Fruit fly (Drosophila melanogaster) whole organism, embryonic: ENCODE data around the gene PK1-R.
A peak's percentile ranks its signal among the peaks of the same experiment; 100 is the strongest.

Source experiments
- ATbp ChIP-seq: fragments of 200-800 bp; sonication (Bioruptor generic); optimal IDR thresholded peaks from 2 replicates; lab custom pipeline; 2017; ENCODE audit warnings: missing biosample characterization, mild to moderate bottlenecking, missing genetic modification characterization, missing genetic modification reagents
- Adf1 ChIP-seq: fragments of 200-800 bp; sonication (Bioruptor generic); IDR thresholded peaks from 2 replicates; pipeline ENCODE4 v1.3.6; 2022; ENCODE audit warnings: missing biosample characterization, missing genetic modification characterization
- Awh ChIP-seq: fragments of 200-800 bp; sonication (Bioruptor generic); IDR thresholded peaks from 2 replicates; pipeline ENCODE4, ENCODE4 v1.3.6; 2022; ENCODE audit warnings: missing biosample characterization, missing genetic modification characterization
- Bdp1 ChIP-seq: fragments of 200-800 bp; sonication (Bioruptor generic); optimal IDR thresholded peaks from 3 replicates; lab custom pipeline; 2016; ENCODE audit warnings: missing biosample characterization, missing genetic modification characterization
- CG10274 ChIP-seq: fragments of 200-800 bp; sonication (Bioruptor generic); optimal IDR thresholded peaks from 3 replicates; lab custom pipeline; 2017; ENCODE audit warnings: missing biosample characterization, mild to moderate bottlenecking, missing genetic modification characterization
- CG10565 ChIP-seq: fragments of 200-800 bp; sonication (Bioruptor generic); optimal IDR thresholded peaks from 3 replicates; lab custom pipeline; 2016; ENCODE audit warnings: missing biosample characterization, mild to moderate bottlenecking, missing genetic modification characterization
- CG11695 ChIP-seq: fragments of 200-800 bp; sonication (Bioruptor generic); IDR thresholded peaks from 3 replicates; pipeline ENCODE4 v1.3.6; 2022; ENCODE audit warnings: missing biosample characterization, missing genetic modification characterization
- CG11696 ChIP-seq: fragments of 200-800 bp; sonication (Bioruptor generic); IDR thresholded peaks from 2 replicates; pipeline ENCODE4 v1.3.6; 2022; ENCODE audit warnings: missing biosample characterization, missing genetic modification characterization
- CG12071 ChIP-seq: fragments of 200-800 bp; sonication (Bioruptor generic); optimal IDR thresholded peaks from 3 replicates; lab custom pipeline; 2018; ENCODE audit warnings: missing biosample characterization, mild to moderate bottlenecking, missing genetic modification characterization
- CG12769 ChIP-seq: fragments of 200-800 bp; sonication (Bioruptor generic); optimal IDR thresholded peaks from 2 replicates; lab custom pipeline; 2019; ENCODE audit warnings: missing biosample characterization, mild to moderate bottlenecking, missing genetic modification characterization, moderate library complexity
- CG13424 ChIP-seq: fragments of 200-800 bp; sonication (Bioruptor generic); optimal IDR thresholded peaks from 2 replicates; lab custom pipeline; 2019; ENCODE audit warnings: missing biosample characterization, mild to moderate bottlenecking, missing genetic modification characterization, moderate library complexity
- CG15514 ChIP-seq: fragments of 200-800 bp; sonication (Bioruptor generic); optimal IDR thresholded peaks from 3 replicates; lab custom pipeline; 2017; ENCODE audit warnings: missing biosample characterization, missing genetic modification characterization, mild to moderate bottlenecking, moderate library complexity, missing genetic modification reagents
- CG16779 ChIP-seq: fragments of 200-800 bp; sonication (Bioruptor generic); IDR thresholded peaks from 2 replicates; pipeline ENCODE4 v1.3.6; 2022; ENCODE audit warnings: missing biosample characterization, missing genetic modification characterization
- CG2199 ChIP-seq: fragments of 200-800 bp; sonication (Bioruptor generic); IDR thresholded peaks from 3 replicates; pipeline ENCODE4 v1.3.6; 2022; ENCODE audit warnings: missing biosample characterization, missing genetic modification characterization
- CG2875 ChIP-seq: fragments of 200-800 bp; sonication (Bioruptor generic); optimal IDR thresholded peaks from 2 replicates; lab custom pipeline; 2017; ENCODE audit warnings: missing biosample characterization, mild to moderate bottlenecking, missing genetic modification characterization, missing genetic modification reagents
- CG31365 ChIP-seq: fragments of 200-800 bp; sonication (Bioruptor generic); optimal IDR thresholded peaks from 2 replicates; lab custom pipeline; 2018; ENCODE audit warnings: missing biosample characterization, mild to moderate bottlenecking, missing genetic modification characterization
- CG33557 ChIP-seq: fragments of 200-800 bp; sonication (Bioruptor generic); optimal IDR thresholded peaks from 2 replicates; lab custom pipeline; 2019; ENCODE audit warnings: missing biosample characterization, mild to moderate bottlenecking, missing genetic modification characterization, moderate library complexity
- CG34224 ChIP-seq: fragments of 200-800 bp; sonication (Bioruptor generic); IDR thresholded peaks from 3 replicates; pipeline ENCODE4 v1.3.6; 2022; ENCODE audit warnings: missing biosample characterization, missing genetic modification characterization; ENCODE audit not compliant: partially characterized antibody
- CG3838 ChIP-seq: fragments of 200-800 bp; sonication (Bioruptor generic); optimal IDR thresholded peaks from 3 replicates; lab custom pipeline; 2016; ENCODE audit warnings: missing biosample characterization, missing genetic modification characterization
- CG3995 ChIP-seq: fragments of 200-800 bp; sonication (Bioruptor generic); optimal IDR thresholded peaks from 3 replicates; lab custom pipeline; 2016; ENCODE audit warnings: missing biosample characterization, missing genetic modification characterization
- CG43689 ChIP-seq: fragments of 200-800 bp; sonication (Bioruptor generic); IDR thresholded peaks from 2 replicates; pipeline ENCODE4 v1.3.6; 2022; ENCODE audit warnings: missing biosample characterization, missing genetic modification characterization
- CG5180 ChIP-seq: fragments of 200-800 bp; sonication (Bioruptor generic); optimal IDR thresholded peaks from 3 replicates; lab custom pipeline; 2017; ENCODE audit warnings: missing biosample characterization, missing genetic modification characterization, mild to moderate bottlenecking, moderate library complexity, missing genetic modification reagents
- CG7357 ChIP-seq: fragments of 200-800 bp; sonication (Bioruptor generic); IDR thresholded peaks from 3 replicates; pipeline ENCODE4 v1.3.6; 2022; ENCODE audit warnings: missing biosample characterization, missing genetic modification characterization
- CG7839 ChIP-seq: fragments of 200-800 bp; sonication (Bioruptor generic); optimal IDR thresholded peaks from 3 replicates; lab custom pipeline; 2018; ENCODE audit warnings: missing biosample characterization, mild to moderate bottlenecking, missing genetic modification characterization, moderate library complexity
- CG8359 ChIP-seq: fragments of 200-800 bp; sonication (Bioruptor generic); optimal IDR thresholded peaks from 2 replicates; lab custom pipeline; 2017; ENCODE audit warnings: missing biosample characterization, mild to moderate bottlenecking, missing genetic modification characterization, borderline replicate concordance
- ERR ChIP-seq: fragments of 200-800 bp; sonication (Bioruptor generic); optimal IDR thresholded peaks from 2 replicates; lab custom pipeline; 2016; ENCODE audit warnings: missing biosample characterization, missing genetic modification characterization
- Ets97D ChIP-seq: fragments of 200-800 bp; sonication (Bioruptor generic); optimal IDR thresholded peaks from 3 replicates; lab custom pipeline; 2016; ENCODE audit warnings: missing biosample characterization, missing genetic modification characterization
- H2.0 ChIP-seq: fragments of 200-800 bp; sonication (Bioruptor generic); IDR thresholded peaks from 2 replicates; pipeline ENCODE4 v1.3.6; 2022; ENCODE audit warnings: missing biosample characterization, missing genetic modification characterization
- HLH4C ChIP-seq: fragments of 200-800 bp; sonication (Bioruptor generic); IDR thresholded peaks from 3 replicates; pipeline ENCODE4 v1.3.6; 2022; ENCODE audit warnings: missing biosample characterization, missing genetic modification characterization; ENCODE audit not compliant: partially characterized antibody
- Lhr ChIP-seq: fragments of 200-800 bp; sonication (Bioruptor generic); optimal IDR thresholded peaks from 3 replicates; lab custom pipeline; 2017; ENCODE audit warnings: mild to moderate bottlenecking, missing biosample characterization, missing genetic modification reagents, missing genetic modification characterization
- Nf-YC ChIP-seq: fragments of 200-800 bp; optimal IDR thresholded peaks from 3 replicates; lab custom pipeline; 2019; ENCODE audit warnings: missing biosample characterization, mild to moderate bottlenecking, missing genetic modification characterization, moderate library complexity
- Xrp1 ChIP-seq: fragments of 200-800 bp; sonication (Bioruptor generic); IDR thresholded peaks from 2 replicates; pipeline ENCODE4 v1.3.6; 2022; ENCODE audit warnings: missing biosample characterization, missing genetic modification characterization
- bab2 ChIP-seq: fragments of 200-800 bp; sonication (Bioruptor generic); optimal IDR thresholded peaks from 2 replicates; lab custom pipeline; 2016; ENCODE audit warnings: missing biosample characterization, missing genetic modification characterization
- br ChIP-seq: fragments of >200 bp; optimal IDR thresholded peaks from 2 replicates; lab custom pipeline; 2017
- chm ChIP-seq: fragments of 200-800 bp; sonication (Bioruptor generic); IDR thresholded peaks from 2 replicates; pipeline ENCODE4 v1.3.6; 2022; ENCODE audit warnings: missing biosample characterization, missing genetic modification characterization
- dati ChIP-seq: fragments of 200-800 bp; sonication (Bioruptor generic); IDR thresholded peaks from 2 replicates; pipeline ENCODE4 v1.3.6; 2022; ENCODE audit warnings: missing biosample characterization, missing genetic modification characterization
- dimm ChIP-seq: fragments of 200-800 bp; sonication (Bioruptor generic); IDR thresholded peaks from 2 replicates; pipeline ENCODE4 v1.3.6; 2022; ENCODE audit warnings: missing biosample characterization, missing genetic modification characterization
- emc ChIP-seq: fragments of 200-800 bp; sonication (Bioruptor generic); optimal IDR thresholded peaks from 2 replicates; lab custom pipeline; 2016; ENCODE audit warnings: missing biosample characterization, missing genetic modification characterization
- grau ChIP-seq: fragments of 200-800 bp; optimal IDR thresholded peaks from 3 replicates; lab custom pipeline; 2019; ENCODE audit warnings: missing biosample characterization, mild to moderate bottlenecking, missing genetic modification characterization, moderate library complexity
- ham ChIP-seq: fragments of 200-800 bp; sonication (Bioruptor generic); IDR thresholded peaks from 2 replicates; pipeline ENCODE4 v1.3.6; 2022; ENCODE audit warnings: missing biosample characterization, missing genetic modification characterization
- luna ChIP-seq: fragments of 200-800 bp; sonication (Bioruptor generic); optimal IDR thresholded peaks from 2 replicates; lab custom pipeline; 2016; ENCODE audit warnings: missing biosample characterization, missing genetic modification characterization
- sens ChIP-seq: fragments of 200-800 bp; sonication (Bioruptor generic); peaks from one replicate; lab custom pipeline; 2016; ENCODE audit warnings: missing biosample characterization, missing genetic modification characterization
- sens-2 ChIP-seq: fragments of 200-800 bp; sonication (Bioruptor generic); IDR thresholded peaks from 2 replicates; pipeline ENCODE4 v1.3.6; 2022; ENCODE audit warnings: missing biosample characterization, missing genetic modification characterization
- ssp ChIP-seq: fragments of 200-800 bp; sonication (Bioruptor generic); IDR thresholded peaks from 2 replicates; pipeline ENCODE4 v1.3.6; 2022; ENCODE audit warnings: missing biosample characterization, missing genetic modification characterization
- tll ChIP-seq, 2 experiments: fragments of 200-800 bp in 1 of 2; fragments of >200 bp in 1 of 2; sonication (Bioruptor generic) in 1 of 2; optimal IDR thresholded peaks; 2 replicates each; lab custom pipeline; 2017 to 2019; ENCODE audit warnings: missing biosample characterization in 2 of 2, missing genetic modification characterization in 2 of 2, mild to moderate bottlenecking in 1 of 2, moderate library complexity in 1 of 2
- trem ChIP-seq: fragments of 200-800 bp; optimal IDR thresholded peaks from 3 replicates; lab custom pipeline; 2019; ENCODE audit warnings: missing biosample characterization, mild to moderate bottlenecking, missing genetic modification characterization, moderate library complexity
- vfl ChIP-seq: fragments of 200-800 bp; sonication (Bioruptor generic); optimal IDR thresholded peaks from 2 replicates; lab custom pipeline; 2016; ENCODE audit warnings: missing biosample characterization, missing genetic modification characterization
- z ChIP-seq: fragments of 200-800 bp; sonication (Bioruptor generic); IDR thresholded peaks from 3 replicates; pipeline ENCODE4 v1.3.6; 2022; ENCODE audit warnings: missing biosample characterization, missing genetic modification characterization
- zfh1 ChIP-seq: fragments of 200-800 bp; sonication (Bioruptor generic); IDR thresholded peaks from 3 replicates; pipeline ENCODE4 v1.3.6; 2022; ENCODE audit warnings: missing biosample characterization, missing genetic modification characterization

Gene PK1-R

dm6 chr3R:14052182-14053036 is 50.5 kb downstream of the PK1-R start (continued):
- TF ChIP-seq Nf-YC (tag; lab: Kevin White, UChicago) (peak; percentile 75), Lhr (GFP tag; lab: Kevin White, UChicago) (no peak), CG12769 (tag; lab: Kevin White, UChicago) (peak; percentile 87), grau (tag; lab: Kevin White, UChicago) (peak; percentile 92), ssp (GFP tag; lab: Robert Waterston, UW) (peak; percentile 57), Awh (no peak), Adf1 (GFP tag; lab: Robert Waterston, UW) (peak; percentile 75), dati (peak; percentile 61), CG7839 (tag; lab: Kevin White, UChicago) (peak; percentile 92), Xrp1 (GFP tag; lab: Robert Waterston, UW) (peak; percentile 70), CG2875 (GFP tag; lab: Kevin White, UChicago) (peak; percentile 33), bab2 (GFP tag; lab: Kevin White, UChicago) (peak; percentile 79), CG12071 (GFP tag; lab: Kevin White, UChicago) (peak; percentile 82), trem (peak; percentile 16), Ets97D (peak; percentile 51), CG16779 (GFP tag; lab: Robert Waterston, UW) (peak; percentile 66; the same call in 1 of the 2 replicates), ERR (GFP tag; lab: Kevin White, UChicago) (peak; percentile 76), ATbp (GFP tag; lab: Kevin White, UChicago) (peak; percentile 63), CG13424 (peak; percentile 84), CG34224 (peak; percentile 23; the same call in 1 of the 3 replicates), CG2199 (GFP tag; lab: Robert Waterston, UW) (no peak), CG8359 (no peak), br (lab: Kevin White, UChicago) (no peak), sens (GFP tag; lab: Kevin White, UChicago) (peak; percentile 94), emc (peak; percentile 63), ham (peak; percentile 83), CG3838 (GFP tag; lab: Kevin White, UChicago) (peak; percentile 58), vfl (GFP tag; lab: Kevin White, UChicago) (peak; percentile 88), dimm (GFP tag; lab: Robert Waterston, UW) (no peak), CG10274 (GFP tag; lab: Kevin White, UChicago) (peak; percentile 77), CG3995 (GFP tag; lab: Kevin White, UChicago) (peak; percentile 53), CG7357 (GFP tag; lab: Robert Waterston, UW) (peak; percentile 78), CG11695 (peak; percentile 94; the same call in 2 of the 3 replicates), CG11696 (GFP tag; lab: Robert Waterston, UW) (peak; percentile 60), CG31365 (tag; lab: Kevin White, UChicago) (peak; percentile 20), Bdp1 (GFP tag; lab: Kevin White, UChicago) (peak; percentile 70), CG10565 (GFP tag; lab: Kevin White, UChicago) (no peak), CG5180 (peak; percentile 25), tll (GFP tag; optimal IDR thresholded peaks at IDR 0.05; lab: Kevin White, UChicago) (no peak), CG15514 (peak; percentile 80), CG33557 (GFP tag; lab: Kevin White, UChicago) (no peak), luna (GFP tag; lab: Kevin White, UChicago) (peak; percentile 87), CG43689 (no peak), zfh1 (GFP tag; lab: Robert Waterston, UW) (peak; percentile 71), HLH4C (GFP tag; lab: Robert Waterston, UW) (no peak), sens-2 (GFP tag; lab: Robert Waterston, UW) (no peak), H2.0 (GFP tag; lab: Robert Waterston, UW) (peak; percentile 75), chm (GFP tag; lab: Robert Waterston, UW) (no peak), z (GFP tag; lab: Robert Waterston, UW) (no peak)
